Fruit fly (Drosophila melanogaster) whole organism, embryonic: ENCODE measurements around the gene schlank.

Experiments used
- Atf-2 ChIP-seq: fragments of 200-800 bp; sonication (Bioruptor generic); optimal IDR thresholded peaks from 2 replicates; lab custom pipeline; 2016; ENCODE audit warnings: missing biosample characterization, missing genetic modification characterization
- Awh ChIP-seq: fragments of 200-800 bp; sonication (Bioruptor generic); IDR thresholded peaks from 2 replicates; pipeline ENCODE4, ENCODE4 v1.3.6; 2022; ENCODE audit warnings: missing biosample characterization, missing genetic modification characterization
- Bteb2 ChIP-seq: fragments of 200-800 bp; sonication (Bioruptor generic); optimal IDR thresholded peaks from 2 replicates; lab custom pipeline; 2016; ENCODE audit warnings: missing biosample characterization, missing genetic modification characterization
- C15 ChIP-seq: fragments of 200-800 bp; sonication (Bioruptor generic); IDR thresholded peaks from 3 replicates; pipeline ENCODE4 v1.3.6; 2022; ENCODE audit warnings: missing biosample characterization, missing genetic modification characterization
- CG11085 ChIP-seq: fragments of 200-800 bp; sonication (Bioruptor generic); IDR thresholded peaks from 2 replicates; pipeline ENCODE4 v1.3.6; 2022; ENCODE audit warnings: missing biosample characterization, missing genetic modification characterization
- CG1233 ChIP-seq: fragments of 200-800 bp; sonication (Bioruptor generic); optimal IDR thresholded peaks from 4 replicates; lab custom pipeline; 2018; ENCODE audit warnings: missing biosample characterization, mild to moderate bottlenecking, missing genetic modification characterization
- CG17802 ChIP-seq: fragments of 200-800 bp; sonication (Bioruptor generic); optimal IDR thresholded peaks from 2 replicates; lab custom pipeline; 2018; ENCODE audit warnings: missing biosample characterization, mild to moderate bottlenecking, missing genetic modification characterization, moderate library complexity
- CG1832 ChIP-seq: fragments of 200-800 bp; sonication (Bioruptor generic); optimal IDR thresholded peaks from 2 replicates; lab custom pipeline; 2017; ENCODE audit warnings: missing biosample characterization, mild to moderate bottlenecking, missing genetic modification characterization, inconsistent platforms
- CG2199 ChIP-seq: fragments of 200-800 bp; sonication (Bioruptor generic); IDR thresholded peaks from 3 replicates; pipeline ENCODE4 v1.3.6; 2022; ENCODE audit warnings: missing biosample characterization, missing genetic modification characterization
- CG2889 ChIP-seq: fragments of 200-800 bp; sonication (Bioruptor generic); IDR thresholded peaks from 3 replicates; pipeline ENCODE4 v1.3.6; 2022; ENCODE audit warnings: missing biosample characterization, missing genetic modification characterization
- CG34422 ChIP-seq: fragments of 200-800 bp; sonication (Bioruptor generic); IDR thresholded peaks from 3 replicates; pipeline ENCODE4 v1.3.6; 2022; ENCODE audit warnings: missing biosample characterization, missing genetic modification characterization
- CG43689 ChIP-seq: fragments of 200-800 bp; sonication (Bioruptor generic); IDR thresholded peaks from 2 replicates; pipeline ENCODE4 v1.3.6; 2022; ENCODE audit warnings: missing biosample characterization, missing genetic modification characterization
- CG4424 ChIP-seq: fragments of 200-800 bp; sonication (Bioruptor generic); optimal IDR thresholded peaks from 3 replicates; lab custom pipeline; 2016; ENCODE audit warnings: missing biosample characterization, missing genetic modification characterization
- CG8089 ChIP-seq: fragments of 200-800 bp; sonication (Bioruptor generic); optimal IDR thresholded peaks from 3 replicates; lab custom pipeline; 2016; ENCODE audit warnings: missing biosample characterization, missing genetic modification characterization
- CG8478 ChIP-seq: fragments of >200 bp; optimal IDR thresholded peaks from 2 replicates; lab custom pipeline; 2018
- CG8944 ChIP-seq: fragments of 200-800 bp; sonication (Bioruptor generic); optimal IDR thresholded peaks from 3 replicates; lab custom pipeline; 2016; ENCODE audit warnings: missing biosample characterization, missing genetic modification characterization
- CG9215 ChIP-seq: fragments of 200-800 bp; sonication (Bioruptor generic); IDR thresholded peaks from 2 replicates; pipeline ENCODE4 v1.3.6; 2022; ENCODE audit warnings: missing biosample characterization, missing genetic modification characterization
- CTCF ChIP-seq: fragments of 200-800 bp; sonication (Bioruptor generic); optimal IDR thresholded peaks from 2 replicates; lab custom pipeline; 2017; ENCODE audit warnings: missing biosample characterization, mild to moderate bottlenecking, missing genetic modification characterization, moderate library complexity
- Dll ChIP-seq: fragments of 200-800 bp; sonication (Bioruptor generic); IDR thresholded peaks from 4 replicates; pipeline ENCODE4 v1.3.6; 2022; ENCODE audit warnings: missing biosample characterization, missing genetic modification characterization; ENCODE audit not compliant: partially characterized antibody
- NFAT ChIP-seq: fragments of 200-800 bp; sonication (Bioruptor generic); IDR thresholded peaks from 2 replicates; pipeline ENCODE4 v1.3.6; 2022; ENCODE audit warnings: missing biosample characterization, missing genetic modification characterization
- PHDP ChIP-seq: fragments of 200-800 bp; sonication (Bioruptor generic); optimal IDR thresholded peaks from 3 replicates; lab custom pipeline; 2018; ENCODE audit warnings: missing biosample characterization, mild to moderate bottlenecking, missing genetic modification characterization, moderate library complexity
- Ssrp ChIP-seq: fragments of 200-800 bp; sonication (Bioruptor generic); optimal IDR thresholded peaks from 2 replicates; lab custom pipeline; 2018; ENCODE audit warnings: missing biosample characterization, mild to moderate bottlenecking, missing genetic modification characterization, moderate library complexity
- TFAM ChIP-seq: fragments of 200-800 bp; sonication (Bioruptor generic); optimal IDR thresholded peaks from 2 replicates; lab custom pipeline; 2017; ENCODE audit warnings: missing biosample characterization, missing genetic modification characterization, inconsistent platforms
- bsh ChIP-seq, 2 experiments: fragments of 200-800 bp; sonication (Bioruptor generic); optimal IDR thresholded peaks; 2 replicates each; lab custom pipeline; 2017 to 2018; ENCODE audit warnings: mild to moderate bottlenecking in 2 of 2, missing biosample characterization in 2 of 2, missing genetic modification characterization in 2 of 2, moderate library complexity in 1 of 2
- cad ChIP-seq: fragments of >200 bp; optimal IDR thresholded peaks from 2 replicates; lab custom pipeline; 2017; ENCODE audit warnings: missing biosample characterization, missing genetic modification characterization
- cato ChIP-seq: fragments of 200-800 bp; sonication (Bioruptor generic); optimal IDR thresholded peaks from 2 replicates; lab custom pipeline; 2016; ENCODE audit warnings: missing biosample characterization, missing genetic modification characterization, borderline replicate concordance
- chn ChIP-seq: fragments of 200-800 bp; sonication (Bioruptor generic); optimal IDR thresholded peaks from 2 replicates; lab custom pipeline; 2016; ENCODE audit warnings: missing biosample characterization, missing genetic modification characterization
- crol ChIP-seq: fragments of 200-800 bp; sonication (Bioruptor generic); IDR thresholded peaks from 2 replicates; pipeline ENCODE4 v1.3.6; 2022; ENCODE audit warnings: missing biosample characterization, missing genetic modification characterization
- ems ChIP-seq: fragments of 200-800 bp; sonication (Bioruptor generic); optimal IDR thresholded peaks from 3 replicates; lab custom pipeline; 2016; ENCODE audit warnings: missing biosample characterization, missing genetic modification characterization
- esg ChIP-seq: fragments of 200-800 bp; sonication (Bioruptor generic); conservative IDR thresholded peaks from 2 replicates; pipeline ENCODE4 v1.3.6; 2022; ENCODE audit warnings: missing biosample characterization, missing genetic modification characterization
- fd102C ChIP-seq: fragments of 200-800 bp; sonication (Bioruptor generic); optimal IDR thresholded peaks from 2 replicates; lab custom pipeline; 2018; ENCODE audit warnings: missing biosample characterization, mild to moderate bottlenecking, missing genetic modification characterization, moderate library complexity
- ftz-f1 ChIP-seq: fragments of 200-800 bp; sonication (Bioruptor generic); optimal IDR thresholded peaks from 2 replicates; lab custom pipeline; 2016; ENCODE audit warnings: missing biosample characterization, missing genetic modification characterization
- gcm ChIP-seq: fragments of 200-800 bp; sonication (Bioruptor generic); optimal IDR thresholded peaks from 2 replicates; lab custom pipeline; 2019; ENCODE audit warnings: missing biosample characterization, mild to moderate bottlenecking, missing genetic modification characterization, moderate library complexity
- hth ChIP-seq: fragments of >200 bp; optimal IDR thresholded peaks from 2 replicates; lab custom pipeline; 2017; ENCODE audit warnings: inconsistent platforms
- insv ChIP-seq, 2 experiments: fragments of 200-800 bp; sonication (Bioruptor generic); optimal IDR thresholded peaks; 3 replicates each; lab custom pipeline; 2016 to 2018; ENCODE audit warnings: missing biosample characterization in 2 of 2, missing genetic modification characterization in 2 of 2
- jigr1 ChIP-seq: fragments of 200-800 bp; sonication (Bioruptor generic); IDR thresholded peaks from 3 replicates; pipeline ENCODE4 v1.3.6; 2022; ENCODE audit warnings: missing biosample characterization, missing genetic modification characterization
- jumu ChIP-seq: fragments of 200-800 bp; sonication (Bioruptor generic); optimal IDR thresholded peaks from 3 replicates; lab custom pipeline; 2016; ENCODE audit warnings: missing biosample characterization, missing genetic modification characterization
- lab ChIP-seq: fragments of 200-800 bp; sonication (Bioruptor generic); optimal IDR thresholded peaks from 3 replicates; lab custom pipeline; 2017; ENCODE audit warnings: missing biosample characterization, missing genetic modification characterization, mild to moderate bottlenecking, moderate library complexity, missing genetic modification reagents
- mld ChIP-seq: fragments of 200-800 bp; sonication (Bioruptor generic); IDR thresholded peaks from 3 replicates; pipeline ENCODE4 v1.3.6; 2022; ENCODE audit warnings: missing biosample characterization, missing genetic modification characterization; ENCODE audit not compliant: partially characterized antibody
- p53 ChIP-seq: fragments of 200-800 bp; sonication (Bioruptor generic); optimal IDR thresholded peaks from 2 replicates; lab custom pipeline; 2016; ENCODE audit warnings: missing biosample characterization, missing genetic modification characterization
- pb ChIP-seq: fragments of 200-800 bp; sonication (Bioruptor generic); optimal IDR thresholded peaks from 3 replicates; lab custom pipeline; 2016; ENCODE audit warnings: missing biosample characterization, missing genetic modification characterization
- pho ChIP-seq: fragments of 200-800 bp; sonication (Bioruptor generic); optimal IDR thresholded peaks from 2 replicates; lab custom pipeline; 2016; ENCODE audit warnings: missing biosample characterization, missing genetic modification characterization
- psq ChIP-seq: fragments of 200-800 bp; sonication (Bioruptor generic); optimal IDR thresholded peaks from 2 replicates; lab custom pipeline; 2017; ENCODE audit warnings: missing biosample characterization, missing genetic modification characterization
- ranshi ChIP-seq: fragments of 200-800 bp; sonication (Bioruptor generic); IDR thresholded peaks from 2 replicates; pipeline ENCODE4 v1.3.6; 2022; ENCODE audit warnings: missing biosample characterization, missing genetic modification characterization
- ro ChIP-seq: fragments of 200-800 bp; sonication (Bioruptor generic); IDR thresholded peaks from 2 replicates; pipeline ENCODE4 v1.3.6; 2022; ENCODE audit warnings: missing biosample characterization, missing genetic modification characterization
- salm ChIP-seq: fragments of 200-800 bp; sonication (Bioruptor generic); optimal IDR thresholded peaks from 2 replicates; lab custom pipeline; 2018; ENCODE audit warnings: missing biosample characterization, mild to moderate bottlenecking, missing genetic modification characterization
- seq ChIP-seq: fragments of 200-800 bp; sonication (Bioruptor generic); IDR thresholded peaks from 2 replicates; pipeline ENCODE4 v1.3.6; 2022; ENCODE audit warnings: missing biosample characterization, missing genetic modification characterization
- sima ChIP-seq: fragments of 200-800 bp; sonication (Bioruptor generic); optimal IDR thresholded peaks from 2 replicates; lab custom pipeline; 2016; ENCODE audit warnings: missing biosample characterization, missing genetic modification characterization
- tin ChIP-seq: fragments of 200-800 bp; sonication (Bioruptor generic); optimal IDR thresholded peaks from 3 replicates; lab custom pipeline; 2016; ENCODE audit warnings: missing biosample characterization, missing genetic modification characterization
- unc-4 ChIP-seq: fragments of 200-800 bp; sonication (Bioruptor generic); IDR thresholded peaks from 2 replicates; pipeline ENCODE4 v1.3.6; 2022; ENCODE audit warnings: missing biosample characterization, missing genetic modification characterization; ENCODE audit not compliant: partially characterized antibody
- vnd ChIP-seq: fragments of 200-800 bp; sonication (Bioruptor generic); IDR thresholded peaks from 3 replicates; pipeline ENCODE4 v1.3.6; 2022; ENCODE audit warnings: missing biosample characterization, missing genetic modification characterization; ENCODE audit not compliant: partially characterized antibody
- vvl ChIP-seq: fragments of 200-800 bp; sonication (Bioruptor generic); IDR thresholded peaks from 2 replicates; pipeline ENCODE4 v1.3.6; 2022; ENCODE audit warnings: missing biosample characterization, missing genetic modification characterization
- yki ChIP-seq: fragments of >200 bp; optimal IDR thresholded peaks from 3 replicates; lab custom pipeline; 2018

Gene schlank

DNA sequence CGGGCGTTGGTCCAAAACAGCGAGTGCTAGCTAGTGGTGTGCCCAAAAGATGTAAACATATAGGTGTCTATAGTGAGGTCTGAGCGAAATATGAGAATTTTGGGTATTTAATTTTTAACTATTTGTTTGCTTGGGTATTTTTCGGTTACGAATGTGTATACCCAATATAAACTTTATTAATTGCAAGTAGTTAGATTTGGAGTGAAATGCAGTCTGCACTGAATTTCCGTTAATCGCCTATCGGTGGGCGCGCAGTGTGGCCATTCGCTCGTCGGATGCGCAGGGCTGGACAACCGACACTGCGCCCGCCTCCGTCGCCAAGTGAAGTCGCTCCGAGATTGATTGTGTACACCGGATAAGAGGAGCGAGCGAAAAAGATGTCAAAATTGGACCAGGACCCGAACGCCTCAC lies 28.1 kb upstream of the schlank start, which contains the start of the genes CG15891 and CG3815 (continued):
- no peak for TF ChIP-seq cato (GFP tag; lab: Kevin White, UChicago)
- TF ChIP-seq psq (GFP tag; lab: Kevin White, UChicago) = no peak
- TF ChIP-seq Atf-2 = no peak
- peak; percentile 33 for TF ChIP-seq p53
- 0 out of 2 replicates have a peak, but pooled peaks have one; percentile 42 for TF ChIP-seq esg (GFP tag; lab: Robert Waterston, UW)
- no peak for TF ChIP-seq mld (GFP tag; lab: Robert Waterston, UW)
- TF ChIP-seq chn = peak; percentile 12
- no peak for TF ChIP-seq CG8089 (GFP tag; lab: Kevin White, UChicago)
- TF ChIP-seq Awh = no peak
- TF ChIP-seq Bteb2 (GFP tag; lab: Kevin White, UChicago) = peak; percentile 19
- no peak for TF ChIP-seq CG43689 (GFP tag; lab: Robert Waterston, UW)
- TF ChIP-seq seq (GFP tag; lab: Robert Waterston, UW) = no peak
- peak; percentile 23 for TF ChIP-seq CG8944
- peak; percentile 7 for TF ChIP-seq CG4424 (GFP tag; lab: Kevin White, UChicago)
- no peak for TF ChIP-seq yki (lab: Kevin White, UChicago)
- peak; percentile 32; the same call in 1 of the 2 replicates for TF ChIP-seq vvl
- no peak for TF ChIP-seq CG8478 (lab: Kevin White, UChicago)
- TF ChIP-seq CG1832 (GFP tag; lab: Kevin White, UChicago) = no peak
- no peak for TF ChIP-seq vnd (GFP tag; lab: Robert Waterston, UW)
- TF ChIP-seq TFAM (GFP tag; lab: Kevin White, UChicago) = no peak
- TF ChIP-seq C15 (GFP tag; lab: Robert Waterston, UW) = no peak
- TF ChIP-seq CG9215 (GFP tag; lab: Robert Waterston, UW) = peak; percentile 68
- no peak for TF ChIP-seq hth (lab: Kevin White, UChicago)
- TF ChIP-seq ems (GFP tag; lab: Kevin White, UChicago) = no peak
- peak; percentile 5 for TF ChIP-seq Ssrp (tag; lab: Kevin White, UChicago)
- TF ChIP-seq gcm (GFP tag; lab: Kevin White, UChicago) = peak; percentile 3
- TF ChIP-seq cad = no peak
- TF ChIP-seq CG11085 (GFP tag; lab: Robert Waterston, UW) = peak; percentile 30; the same call in 1 of the 2 replicates
- TF ChIP-seq ranshi (GFP tag; lab: Robert Waterston, UW) = peak; percentile 36; the same call in 1 of the 2 replicates
- no peak for TF ChIP-seq NFAT (GFP tag; lab: Robert Waterston, UW)
- peak; percentile 35 for TF ChIP-seq CG17802 (tag; lab: Kevin White, UChicago)
- TF ChIP-seq pho (GFP tag; lab: Kevin White, UChicago) = peak; percentile 47
- TF ChIP-seq CG2199 (GFP tag; lab: Robert Waterston, UW) = no peak
- no peak for TF ChIP-seq ftz-f1
- TF ChIP-seq pb = peak; percentile 9
- TF ChIP-seq CG34422 (GFP tag; lab: Robert Waterston, UW) = peak; percentile 61; the same call in 2 of the 3 replicates
- no peak for TF ChIP-seq CG1233 (GFP tag; lab: Kevin White, UChicago)
- no peak for TF ChIP-seq salm
- no peak for TF ChIP-seq lab (GFP tag; lab: Kevin White, UChicago)
- TF ChIP-seq tin (GFP tag; lab: Kevin White, UChicago) = peak; percentile 35
- peak; percentile 40 for TF ChIP-seq jumu (GFP tag; lab: Kevin White, UChicago)
- no peak for TF ChIP-seq sima
- TF ChIP-seq ro (GFP tag; lab: Robert Waterston, UW) = no peak
- TF ChIP-seq CTCF (GFP tag; lab: Kevin White, UChicago) = peak; percentile 2
- TF ChIP-seq unc-4 = peak; percentile 59; the same call in 1 of the 2 replicates
- no peak for TF ChIP-seq fd102C (GFP tag; lab: Kevin White, UChicago)
- peak in 1 of 2 experiments; percentile 41 for TF ChIP-seq bsh (GFP tag; optimal IDR thresholded peaks at IDR 0.05; lab: Kevin White, UChicago)
- TF ChIP-seq CG2889 (GFP tag; lab: Robert Waterston, UW) = no peak
- TF ChIP-seq PHDP = no peak
- peak in 1 of 2 experiments; percentile 61 for TF ChIP-seq insv (GFP tag; optimal IDR thresholded peaks at IDR 0.05; lab: Kevin White, UChicago)
- peak; percentile 63; the same call in 3 of the 4 replicates for TF ChIP-seq Dll (GFP tag; lab: Robert Waterston, UW)
- TF ChIP-seq jigr1 (GFP tag; lab: Robert Waterston, UW) = 0 out of 3 replicates have a peak, but pooled peaks have one; percentile 32
- TF ChIP-seq crol = peak; percentile 57
